Fruit fly (Drosophila melanogaster) whole organism, embryonic: Measurements from ENCODE around the gene mthl11.
A peak's percentile ranks its signal among the peaks of the same experiment; 100 is the strongest.

Experiments
- Abd-B ChIP-seq: fragments of 200-800 bp; sonication (Bioruptor generic); optimal IDR thresholded peaks from 2 replicates; lab custom pipeline; 2018; ENCODE audit warnings: missing biosample characterization, mild to moderate bottlenecking, missing genetic modification characterization, moderate library complexity
- CG12155 ChIP-seq: fragments of 200-800 bp; sonication (Bioruptor generic); optimal IDR thresholded peaks from 3 replicates; lab custom pipeline; 2016; ENCODE audit warnings: missing biosample characterization, missing genetic modification characterization
- CG1233 ChIP-seq: fragments of 200-800 bp; sonication (Bioruptor generic); optimal IDR thresholded peaks from 4 replicates; lab custom pipeline; 2018; ENCODE audit warnings: missing biosample characterization, mild to moderate bottlenecking, missing genetic modification characterization
- CG13624 ChIP-seq: fragments of 200-800 bp; sonication (Bioruptor generic); optimal IDR thresholded peaks from 2 replicates; lab custom pipeline; 2016; ENCODE audit warnings: missing biosample characterization, missing genetic modification characterization
- CG1602 ChIP-seq: fragments of 200-800 bp; sonication (Bioruptor generic); optimal IDR thresholded peaks from 3 replicates; lab custom pipeline; 2016; ENCODE audit warnings: missing biosample characterization, missing genetic modification characterization
- CG1647 ChIP-seq: fragments of 200-800 bp; sonication (Bioruptor generic); optimal IDR thresholded peaks from 3 replicates; lab custom pipeline; 2016; ENCODE audit warnings: missing biosample characterization, missing genetic modification characterization
- CG2116 ChIP-seq: fragments of 200-800 bp; sonication (Bioruptor generic); optimal IDR thresholded peaks from 3 replicates; lab custom pipeline; 2018; ENCODE audit warnings: missing biosample characterization, mild to moderate bottlenecking, missing genetic modification characterization
- CG2889 ChIP-seq: fragments of 200-800 bp; sonication (Bioruptor generic); IDR thresholded peaks from 3 replicates; pipeline ENCODE4 v1.3.6; 2022; ENCODE audit warnings: missing biosample characterization, missing genetic modification characterization
- CG32772 ChIP-seq: fragments of 200-800 bp; sonication (Bioruptor generic); IDR thresholded peaks from 2 replicates; pipeline ENCODE4 v1.3.6; 2022; ENCODE audit warnings: missing biosample characterization, missing genetic modification characterization
- CG33557 ChIP-seq: fragments of 200-800 bp; sonication (Bioruptor generic); optimal IDR thresholded peaks from 2 replicates; lab custom pipeline; 2019; ENCODE audit warnings: missing biosample characterization, mild to moderate bottlenecking, missing genetic modification characterization, moderate library complexity
- CG3407 ChIP-seq: fragments of 200-800 bp; sonication (Bioruptor generic); optimal IDR thresholded peaks from 2 replicates; lab custom pipeline; 2018; ENCODE audit warnings: missing biosample characterization, mild to moderate bottlenecking, missing genetic modification characterization
- CG34422 ChIP-seq: fragments of 200-800 bp; sonication (Bioruptor generic); IDR thresholded peaks from 3 replicates; pipeline ENCODE4 v1.3.6; 2022; ENCODE audit warnings: missing biosample characterization, missing genetic modification characterization
- CG4424 ChIP-seq: fragments of 200-800 bp; sonication (Bioruptor generic); optimal IDR thresholded peaks from 3 replicates; lab custom pipeline; 2016; ENCODE audit warnings: missing biosample characterization, missing genetic modification characterization
- CG4707 ChIP-seq: fragments of 200-800 bp; sonication (Bioruptor generic); optimal IDR thresholded peaks from 2 replicates; lab custom pipeline; 2018; ENCODE audit warnings: missing biosample characterization, mild to moderate bottlenecking, missing genetic modification characterization, moderate library complexity
- CG6791 ChIP-seq: fragments of 200-800 bp; sonication (Bioruptor generic); IDR thresholded peaks from 3 replicates; pipeline ENCODE4 v1.3.6; 2022; ENCODE audit warnings: missing biosample characterization, missing genetic modification characterization; ENCODE audit not compliant: partially characterized antibody
- CG9797 ChIP-seq: fragments of 200-800 bp; sonication (Bioruptor generic); optimal IDR thresholded peaks from 3 replicates; lab custom pipeline; 2018; ENCODE audit warnings: missing biosample characterization, mild to moderate bottlenecking, missing genetic modification characterization
- CTCF ChIP-seq: fragments of 200-800 bp; sonication (Bioruptor generic); optimal IDR thresholded peaks from 2 replicates; lab custom pipeline; 2017; ENCODE audit warnings: missing biosample characterization, mild to moderate bottlenecking, missing genetic modification characterization, moderate library complexity
- D19A ChIP-seq: fragments of 200-800 bp; optimal IDR thresholded peaks from 3 replicates; lab custom pipeline; 2019; ENCODE audit warnings: missing biosample characterization, mild to moderate bottlenecking, missing genetic modification characterization, moderate library complexity
- Doc3 ChIP-seq: fragments of 200-800 bp; sonication (Bioruptor generic); IDR thresholded peaks from 3 replicates; pipeline ENCODE4 v1.3.6; 2022; ENCODE audit warnings: missing biosample characterization, missing genetic modification characterization; ENCODE audit not compliant: partially characterized antibody
- Dref ChIP-seq: fragments of 200-800 bp; sonication (Bioruptor generic); IDR thresholded peaks from 2 replicates; pipeline ENCODE4 v1.3.6; 2022; ENCODE audit warnings: missing biosample characterization, missing genetic modification characterization
- Eip74EF ChIP-seq, 2 experiments: fragments of 200-800 bp in 1 of 2; fragments of >200 bp in 1 of 2; sonication (Bioruptor generic) in 1 of 2; optimal IDR thresholded peaks; 2 replicates each; lab custom pipeline; 2017 to 2019; ENCODE audit warnings: missing biosample characterization in 2 of 2, missing genetic modification characterization in 2 of 2, mild to moderate bottlenecking in 1 of 2, moderate library complexity in 1 of 2
- Ets97D ChIP-seq: fragments of 200-800 bp; sonication (Bioruptor generic); optimal IDR thresholded peaks from 3 replicates; lab custom pipeline; 2016; ENCODE audit warnings: missing biosample characterization, missing genetic modification characterization
- Fer1 ChIP-seq: fragments of 200-800 bp; sonication (Bioruptor generic); optimal IDR thresholded peaks from 2 replicates; lab custom pipeline; 2017; ENCODE audit warnings: missing biosample characterization, mild to moderate bottlenecking, missing genetic modification characterization
- H2.0 ChIP-seq: fragments of 200-800 bp; sonication (Bioruptor generic); IDR thresholded peaks from 2 replicates; pipeline ENCODE4 v1.3.6; 2022; ENCODE audit warnings: missing biosample characterization, missing genetic modification characterization
- HHEX ChIP-seq: fragments of 200-800 bp; sonication (Bioruptor generic); optimal IDR thresholded peaks from 3 replicates; lab custom pipeline; 2017; ENCODE audit warnings: missing biosample characterization, mild to moderate bottlenecking, missing genetic modification characterization, missing genetic modification reagents
- Hey ChIP-seq: fragments of 200-800 bp; sonication (Bioruptor generic); optimal IDR thresholded peaks from 3 replicates; lab custom pipeline; 2018; ENCODE audit warnings: missing biosample characterization, mild to moderate bottlenecking, missing genetic modification characterization
- MBD-R2 ChIP-seq: fragments of 200-800 bp; sonication (Bioruptor generic); IDR thresholded peaks from 2 replicates; pipeline ENCODE4 v1.3.6; 2022; ENCODE audit warnings: missing biosample characterization, missing genetic modification characterization
- Mrtf ChIP-seq: fragments of 200-800 bp; sonication (Bioruptor generic); IDR thresholded peaks from 3 replicates; pipeline ENCODE4 v1.3.6; 2022; ENCODE audit warnings: missing biosample characterization, missing genetic modification characterization
- Pdp1 ChIP-seq, 2 experiments: fragments of 200-800 bp; sonication (Bioruptor generic); optimal IDR thresholded peaks; 3 replicates each; lab custom pipeline; 2016; ENCODE audit warnings: missing biosample characterization in 2 of 2, missing genetic modification characterization in 2 of 2, mild to moderate bottlenecking in 1 of 2, moderate library complexity in 1 of 2
- ash1 ChIP-seq: fragments of 200-800 bp; sonication (Bioruptor generic); optimal IDR thresholded peaks from 2 replicates; lab custom pipeline; 2018; ENCODE audit warnings: missing biosample characterization, mild to moderate bottlenecking, missing genetic modification characterization
- br ChIP-seq: fragments of >200 bp; optimal IDR thresholded peaks from 2 replicates; lab custom pipeline; 2017
- cg ChIP-seq: fragments of 200-800 bp; sonication (Bioruptor generic); optimal IDR thresholded peaks from 3 replicates; lab custom pipeline; 2019; ENCODE audit warnings: missing biosample characterization, mild to moderate bottlenecking, missing genetic modification characterization, moderate library complexity
- ci ChIP-seq: fragments of 200-800 bp; sonication (Bioruptor generic); IDR thresholded peaks from 3 replicates; pipeline ENCODE4 v1.3.6; 2022; ENCODE audit warnings: missing biosample characterization, missing genetic modification characterization
- corto ChIP-seq: fragments of 200-800 bp; sonication (Bioruptor generic); optimal IDR thresholded peaks from 2 replicates; lab custom pipeline; 2016; ENCODE audit warnings: missing biosample characterization, mild to moderate bottlenecking, missing genetic modification characterization, moderate library complexity
- cwo ChIP-seq: fragments of 200-800 bp; sonication (Bioruptor generic); optimal IDR thresholded peaks from 3 replicates; lab custom pipeline; 2017; ENCODE audit warnings: missing biosample characterization, missing genetic modification characterization, mild to moderate bottlenecking, moderate library complexity, missing genetic modification reagents
- dmrt11E ChIP-seq: fragments of 200-800 bp; sonication (Bioruptor generic); optimal IDR thresholded peaks from 3 replicates; lab custom pipeline; 2018; ENCODE audit warnings: missing biosample characterization, mild to moderate bottlenecking, missing genetic modification characterization, moderate library complexity
- fd3F ChIP-seq: fragments of 200-800 bp; sonication (Bioruptor generic); optimal IDR thresholded peaks from 2 replicates; lab custom pipeline; 2018; ENCODE audit warnings: missing biosample characterization, mild to moderate bottlenecking, missing genetic modification characterization, moderate library complexity
- kah ChIP-seq: fragments of 200-800 bp; sonication (Bioruptor generic); optimal IDR thresholded peaks from 2 replicates; lab custom pipeline; 2018; ENCODE audit warnings: missing biosample characterization, mild to moderate bottlenecking, missing genetic modification characterization
- ken ChIP-seq: fragments of 200-800 bp; sonication (Bioruptor generic); IDR thresholded peaks from 3 replicates; pipeline ENCODE4 v1.3.6; 2022; ENCODE audit warnings: missing biosample characterization, missing genetic modification characterization
- lab ChIP-seq: fragments of 200-800 bp; sonication (Bioruptor generic); optimal IDR thresholded peaks from 3 replicates; lab custom pipeline; 2017; ENCODE audit warnings: missing biosample characterization, missing genetic modification characterization, mild to moderate bottlenecking, moderate library complexity, missing genetic modification reagents
- pnt ChIP-seq: fragments of 200-800 bp; sonication (Bioruptor generic); optimal IDR thresholded peaks from 3 replicates; lab custom pipeline; 2016; ENCODE audit warnings: missing biosample characterization, missing genetic modification characterization
- ro ChIP-seq: fragments of 200-800 bp; sonication (Bioruptor generic); IDR thresholded peaks from 2 replicates; pipeline ENCODE4 v1.3.6; 2022; ENCODE audit warnings: missing biosample characterization, missing genetic modification characterization
- sd ChIP-seq: fragments of 200-800 bp; sonication (Bioruptor generic); optimal IDR thresholded peaks from 3 replicates; lab custom pipeline; 2018; ENCODE audit warnings: missing biosample characterization, mild to moderate bottlenecking, missing genetic modification characterization, moderate library complexity
- sens ChIP-seq: fragments of 200-800 bp; sonication (Bioruptor generic); peaks from one replicate; lab custom pipeline; 2016; ENCODE audit warnings: missing biosample characterization, missing genetic modification characterization
- sqz ChIP-seq: fragments of 200-800 bp; sonication (Bioruptor generic); optimal IDR thresholded peaks from 3 replicates; lab custom pipeline; 2018; ENCODE audit warnings: missing biosample characterization, mild to moderate bottlenecking, missing genetic modification characterization
- tio ChIP-seq: fragments of 200-800 bp; sonication (Bioruptor generic); optimal IDR thresholded peaks from 2 replicates; lab custom pipeline; 2017; ENCODE audit warnings: missing biosample characterization, missing genetic modification characterization, inconsistent platforms
- trh ChIP-seq: fragments of 200-800 bp; sonication (Bioruptor generic); optimal IDR thresholded peaks from 2 replicates; lab custom pipeline; 2016; ENCODE audit warnings: missing biosample characterization, missing genetic modification characterization
- usp ChIP-seq: fragments of >200 bp; optimal IDR thresholded peaks from 2 replicates; lab custom pipeline; 2017; ENCODE audit warnings: missing biosample characterization, missing genetic modification characterization
- wor ChIP-seq: fragments of 200-800 bp; sonication (Bioruptor generic); IDR thresholded peaks from 2 replicates; pipeline ENCODE4 v1.3.6; 2022; ENCODE audit warnings: missing biosample characterization, missing genetic modification characterization
- zf30C ChIP-seq: fragments of 200-800 bp; sonication (Bioruptor generic); optimal IDR thresholded peaks from 3 replicates; lab custom pipeline; 2018; ENCODE audit warnings: missing biosample characterization, mild to moderate bottlenecking, missing genetic modification characterization

Gene mthl11

dm6 chr3R:10356563-10357363 lies 44.1 kb upstream of the mthl11 start (continued):
- TF ChIP-seq ken (GFP tag; lab: Robert Waterston, UW): no peak
- peak; percentile 88 for TF ChIP-seq lab (GFP tag; lab: Kevin White, UChicago)
- TF ChIP-seq CG1602 (GFP tag; lab: Kevin White, UChicago): peak; percentile 75
- no peak for TF ChIP-seq fd3F
- TF ChIP-seq CG13624: peak; percentile 70
- TF ChIP-seq CTCF (GFP tag; lab: Kevin White, UChicago): no peak
- TF ChIP-seq tio (GFP tag; lab: Kevin White, UChicago): peak; percentile 84
- TF ChIP-seq CG2889 (GFP tag; lab: Robert Waterston, UW): no peak
- TF ChIP-seq CG32772 (GFP tag; lab: Robert Waterston, UW): no peak
- TF ChIP-seq HHEX: peak; percentile 77
- peak; percentile 84 for TF ChIP-seq sqz
- TF ChIP-seq CG4707 (GFP tag; lab: Kevin White, UChicago): no peak
- TF ChIP-seq CG4424 (GFP tag; lab: Kevin White, UChicago): peak; percentile 85
- TF ChIP-seq sd (tag; lab: Kevin White, UChicago): peak; percentile 35
- TF ChIP-seq zf30C (GFP tag; lab: Kevin White, UChicago): peak; percentile 97
- no peak for TF ChIP-seq cg (GFP tag; lab: Kevin White, UChicago)
- no peak for TF ChIP-seq Eip74EF (GFP tag; optimal IDR thresholded peaks at IDR 0.05; lab: Kevin White, UChicago)
- peak; percentile 45 for TF ChIP-seq Ets97D (GFP tag; lab: Kevin White, UChicago)
- no peak for TF ChIP-seq ci (GFP tag; lab: Robert Waterston, UW)
- no peak; the same call in 1 of the 2 replicates for TF ChIP-seq H2.0 (GFP tag; lab: Robert Waterston, UW)
- TF ChIP-seq Pdp1 (GFP tag; optimal IDR thresholded peaks at IDR 0.05; lab: Kevin White, UChicago): peak; percentile 58 to 90
- peak; percentile 29 for TF ChIP-seq CG1647 (GFP tag; lab: Kevin White, UChicago)
- TF ChIP-seq CG33557 (GFP tag; lab: Kevin White, UChicago): peak; percentile 67
- peak; percentile 13 for TF ChIP-seq CG9797 (GFP tag; lab: Kevin White, UChicago)
- TF ChIP-seq ro (GFP tag; lab: Robert Waterston, UW): no peak
- TF ChIP-seq Abd-B: peak; percentile 29
- TF ChIP-seq Doc3 (GFP tag; lab: Robert Waterston, UW): no peak
- TF ChIP-seq cwo (GFP tag; lab: Kevin White, UChicago): peak; percentile 92
- TF ChIP-seq CG2116 (GFP tag; lab: Kevin White, UChicago): peak; percentile 69
- no peak; the same call in 1 of the 2 replicates for TF ChIP-seq MBD-R2
- no peak for TF ChIP-seq CG6791
- peak; percentile 88 for TF ChIP-seq dmrt11E
- peak; percentile 55 for TF ChIP-seq CG12155 (GFP tag; lab: Kevin White, UChicago)
- peak; percentile 77 for TF ChIP-seq CG1233 (GFP tag; lab: Kevin White, UChicago)
- TF ChIP-seq ash1 (GFP tag; lab: Kevin White, UChicago): no peak
- peak; percentile 54 for TF ChIP-seq pnt (GFP tag; lab: Kevin White, UChicago)
- TF ChIP-seq br (lab: Kevin White, UChicago): no peak
- TF ChIP-seq Hey (tag; lab: Kevin White, UChicago): no peak
- peak; percentile 26 for TF ChIP-seq kah (GFP tag; lab: Kevin White, UChicago)
- peak; percentile 81 for TF ChIP-seq Fer1 (GFP tag; lab: Kevin White, UChicago)
- TF ChIP-seq CG3407: peak; percentile 76
- no peak for TF ChIP-seq Mrtf (GFP tag; lab: Robert Waterston, UW)
- peak; percentile 73 for TF ChIP-seq D19A (tag; lab: Kevin White, UChicago)
- TF ChIP-seq wor (GFP tag; lab: Robert Waterston, UW): no peak
- TF ChIP-seq CG34422: no peak
- TF ChIP-seq usp (GFP tag; lab: Kevin White, UChicago): no peak
- TF ChIP-seq trh (GFP tag; lab: Kevin White, UChicago): peak; percentile 43
- TF ChIP-seq Dref (GFP tag; lab: Robert Waterston, UW): no peak
- TF ChIP-seq corto (GFP tag; lab: Kevin White, UChicago): peak; percentile 61
- peak; percentile 97 for TF ChIP-seq sens (GFP tag; lab: Kevin White, UChicago)
